Worm (Caenorhabditis elegans) whole organism, late embryonic: ENCODE results near the gene C34C12.2.

Source experiments
- ceh-24 ChIP-seq: sonication (generic microtip); optimal IDR thresholded peaks from 2 replicates; lab custom pipeline; 2016; ENCODE audit warnings: mild to moderate bottlenecking, missing genetic modification characterization, missing compliant biosample characterization
- dve-1 ChIP-seq: sonication (generic microtip); optimal IDR thresholded peaks from 2 replicates; lab custom pipeline; 2017; ENCODE audit warnings: antibody characterized with exemption, mild to moderate bottlenecking, missing genetic modification characterization, missing compliant biosample characterization
- pha-4 ChIP-seq: fragments of 150-350 bp; optimal IDR thresholded peaks from 2 replicates; lab custom pipeline; 2018; ENCODE audit warnings: missing biosample characterization, missing genetic modification reagents, missing genetic modification characterization
- ref-2 ChIP-seq: sonication (generic microtip); optimal IDR thresholded peaks from 2 replicates; lab custom pipeline; 2016; ENCODE audit warnings: missing genetic modification characterization, missing compliant biosample characterization
- sox-4 ChIP-seq: sonication (generic microtip); optimal IDR thresholded peaks from 2 replicates; lab custom pipeline; 2017; ENCODE audit warnings: mild to moderate bottlenecking, missing genetic modification characterization, inconsistent platforms, missing compliant biosample characterization
- syd-9 ChIP-seq: sonication (generic microtip); optimal IDR thresholded peaks from 2 replicates; lab custom pipeline; 2016; ENCODE audit warnings: mild to moderate bottlenecking, missing genetic modification characterization, moderate library complexity, missing compliant biosample characterization
- tbx-7 ChIP-seq: sonication (generic microtip); optimal IDR thresholded peaks from 2 replicates; lab custom pipeline; 2016; ENCODE audit warnings: missing genotype, missing genetic modification characterization, missing compliant biosample characterization
- unc-55 ChIP-seq: sonication (generic microtip); optimal IDR thresholded peaks from 2 replicates; lab custom pipeline; 2017; ENCODE audit warnings: missing biosample characterization, missing genetic modification reagents, missing genetic modification characterization

ce11 chrIII:3487133-3487532 lies 33.5 kb downstream of the C34C12.2 start:
- TF ChIP-seq ceh-24 (tag; lab: Kevin White, UChicago) (no peak), pha-4 (no peak), unc-55 (no peak), dve-1 (tag; lab: Kevin White, UChicago) (no peak), ref-2 (no peak), sox-4 (tag; lab: Kevin White, UChicago) (no peak), syd-9 (tag; lab: Kevin White, UChicago) (no peak), tbx-7 (tag; lab: Kevin White, UChicago) (no peak)
